Worm (Caenorhabditis elegans): Measurements from ENCODE around the gene delm-1.

ce11 chrIV:9159863-9160262 lies 24.6 kb upstream of the delm-1 start:
- TF ChIP-seq klf-2 (GFP tag; conservative IDR thresholded peaks at IDR 0.05) (no peak), ztf-23 (GFP tag; IDR thresholded peaks at IDR 0.05) (no peak), cog-1 (tag; optimal IDR thresholded peaks at IDR 0.05) (no peak)
